Worm (Caenorhabditis elegans) whole organism, mixed stage, embryonic: ENCODE data around the gene C46G7.2.

Source experiments
- ceh-83 ChIP-seq: fragments of 200-800 bp; sonication (Bioruptor generic); optimal IDR thresholded peaks from 2 replicates; lab custom pipeline; 2018; ENCODE audit warnings: mild to moderate bottlenecking, missing genetic modification characterization, missing compliant biosample characterization
- hlh-1 ChIP-seq: fragments of 150-350 bp; optimal IDR thresholded peaks from 2 replicates; lab custom pipeline; 2014; ENCODE audit warnings: missing biosample characterization, missing genetic modification reagents, missing genetic modification characterization
- lin-13 ChIP-seq: fragments of 150-350 bp; optimal IDR thresholded peaks from 2 replicates; lab custom pipeline; 2014; ENCODE audit warnings: missing biosample characterization, missing genetic modification characterization
- lin-32 ChIP-seq: fragments of 200-800 bp; sonication (Bioruptor generic); optimal IDR thresholded peaks from 2 replicates; lab custom pipeline; 2018; ENCODE audit warnings: mild to moderate bottlenecking, missing genetic modification characterization, missing compliant biosample characterization
- lsy-2 ChIP-seq: fragments of 150-350 bp; optimal IDR thresholded peaks from 2 replicates; lab custom pipeline; 2014; ENCODE audit warnings: missing biosample characterization, missing genetic modification characterization
- mep-1 ChIP-seq: fragments of 150-350 bp; optimal IDR thresholded peaks from 2 replicates; lab custom pipeline; 2017; ENCODE audit warnings: missing biosample characterization, missing genetic modification reagents, missing genetic modification characterization, inconsistent platforms
- nhr-237 ChIP-seq: fragments of 150-350 bp; optimal IDR thresholded peaks from 2 replicates; lab custom pipeline; 2014; ENCODE audit warnings: missing biosample characterization, missing genetic modification characterization
- nhr-28 ChIP-seq: fragments of 150-350 bp; optimal IDR thresholded peaks from 2 replicates; lab custom pipeline; 2014; ENCODE audit warnings: missing biosample characterization, missing genetic modification characterization
- pha-4 ChIP-seq: fragments of 150-350 bp; optimal IDR thresholded peaks from 2 replicates; lab custom pipeline; 2018; ENCODE audit warnings: missing biosample characterization, missing genetic modification reagents, missing genetic modification characterization
- sptf-1 ChIP-seq: sonication (generic microtip); optimal IDR thresholded peaks from 2 replicates; lab custom pipeline; 2017; ENCODE audit warnings: mild to moderate bottlenecking, missing genetic modification characterization, moderate library complexity, missing compliant biosample characterization
- unc-39 ChIP-seq: fragments of 150-350 bp; optimal IDR thresholded peaks from 2 replicates; lab custom pipeline; 2014; ENCODE audit warnings: missing biosample characterization, missing genetic modification characterization
- unc-62 ChIP-seq: fragments of 150-350 bp; optimal IDR thresholded peaks from 2 replicates; lab custom pipeline; 2014; ENCODE audit warnings: missing biosample characterization, missing genetic modification reagents, missing genetic modification characterization
- ztf-11 ChIP-seq: fragments of 150-350 bp; optimal IDR thresholded peaks from 2 replicates; lab custom pipeline; 2014; ENCODE audit warnings: missing biosample characterization, missing genetic modification characterization

- no peak for TF ChIP-seq unc-39 (tag; lab: Kevin White, UChicago)
- TF ChIP-seq unc-62: no peak
- no peak for TF ChIP-seq mep-1
- no peak for TF ChIP-seq ceh-83
- no peak for TF ChIP-seq nhr-237 (tag; lab: Kevin White, UChicago)
- no peak for TF ChIP-seq lin-32 (GFP tag; lab: Kevin White, UChicago)
- TF ChIP-seq lin-13 (tag; lab: Kevin White, UChicago): no peak
- TF ChIP-seq sptf-1 (tag; lab: Kevin White, UChicago): no peak
- TF ChIP-seq nhr-28: no peak
- TF ChIP-seq pha-4 (tag; lab: Kevin White, UChicago): no peak
- no peak for TF ChIP-seq hlh-1
- no peak for TF ChIP-seq lsy-2 (tag; lab: Kevin White, UChicago)
- no peak for TF ChIP-seq ztf-11 (tag; lab: Kevin White, UChicago)
Observed at ce11 chrIV:6051884-6052283, 36.9 kb downstream of the C46G7.2 start.
